Fruit fly (Drosophila melanogaster) whole organism: Measurements from ENCODE around the gene mRpL14.

Experiments used
- CG8478 ChIP-seq: fragments of >200 bp; optimal IDR thresholded peaks from 2 replicates; lab custom pipeline; 2018; ENCODE audit warnings: inconsistent platforms
- pan ChIP-seq: fragments of >200 bp; optimal IDR thresholded peaks from 2 replicates; lab custom pipeline; 2017
- usp ChIP-seq: fragments of >200 bp; optimal IDR thresholded peaks from 2 replicates; lab custom pipeline; 2017; ENCODE audit warnings: missing biosample characterization, missing genetic modification characterization, mixed read lengths

DNA sequence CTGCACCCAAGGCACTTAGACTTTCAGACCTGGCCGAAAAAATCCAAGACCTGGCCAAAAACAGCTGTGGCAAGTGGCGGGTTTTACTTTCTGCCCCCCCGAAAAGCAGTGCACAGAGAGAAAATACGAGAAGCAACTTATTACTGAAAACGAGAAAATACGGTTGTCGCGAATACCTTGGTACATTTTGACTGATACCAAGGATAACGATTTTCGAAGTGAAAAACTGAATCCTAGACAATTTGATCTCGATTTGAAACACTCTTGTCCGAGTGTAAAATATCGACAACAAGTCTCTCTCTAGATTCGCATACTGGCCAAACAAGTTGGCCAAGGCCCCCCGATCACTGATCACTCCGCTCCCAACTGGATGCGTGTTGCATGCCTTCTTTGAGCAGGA, 15.4 kb upstream of the mRpL14 start:
- TF ChIP-seq pan (lab: Kevin White, UChicago) (no peak), usp (no peak), CG8478 (lab: Kevin White, UChicago) (no peak)
